Worm (Caenorhabditis elegans) whole organism, early embryonic: ENCODE data around the gene fbxa-206.

Source experiments
- F13C5.2 ChIP-seq: sonication (generic microtip); optimal IDR thresholded peaks from 2 replicates; lab custom pipeline; 2017; ENCODE audit warnings: mild to moderate bottlenecking, missing genetic modification characterization, inconsistent platforms, missing compliant biosample characterization
- aly-1 ChIP-seq: sonication (generic microtip); optimal IDR thresholded peaks from 2 replicates; lab custom pipeline; 2016; ENCODE audit warnings: missing genetic modification characterization, missing compliant biosample characterization
- ama-1 ChIP-seq: fragments of 150-350 bp; optimal IDR thresholded peaks from 2 replicates; lab custom pipeline; 2014
- ets-7 ChIP-seq: sonication (generic microtip); optimal IDR thresholded peaks from 2 replicates; lab custom pipeline; 2016; ENCODE audit warnings: missing genotype, missing genetic modification characterization, missing compliant biosample characterization
- flt-1 ChIP-seq: fragments of 200-800 bp; sonication (Bioruptor generic); IDR thresholded peaks from 2 replicates; pipeline ENCODE4 v1.3.6; 2022; ENCODE audit warnings: missing genetic modification characterization, missing compliant biosample characterization
- hmbx-1 ChIP-seq: sonication (generic microtip); optimal IDR thresholded peaks from 2 replicates; lab custom pipeline; 2016; ENCODE audit warnings: mild to moderate bottlenecking, missing genetic modification characterization, missing compliant biosample characterization
- scrt-1 ChIP-seq: fragments of 200-800 bp; sonication (Bioruptor generic); IDR thresholded peaks from 2 replicates; pipeline ENCODE4 v1.3.6; 2022; ENCODE audit warnings: missing genetic modification characterization, missing compliant biosample characterization
- tbx-11 ChIP-seq: fragments of 200-800 bp; sonication (Bioruptor generic); IDR thresholded peaks from 2 replicates; pipeline ENCODE4 v1.3.6; 2022; ENCODE audit warnings: missing genetic modification characterization, missing compliant biosample characterization
- tbx-37 ChIP-seq: fragments of 200-800 bp; sonication (Bioruptor generic); conservative IDR thresholded peaks from 2 replicates; pipeline ENCODE4 v1.3.6; 2022; ENCODE audit warnings: missing genetic modification reagents, missing genetic modification characterization, missing compliant biosample characterization

ce11 chrV:16910864-16911263, 7.4 kb downstream of the fbxa-206 start:
- TF ChIP-seq flt-1 (no peak), ama-1 (lab: Kevin White, UChicago) (no peak), tbx-11 (GFP tag; lab: Robert Waterston, UW) (no peak), ets-7 (tag; lab: Kevin White, UChicago) (no peak), F13C5.2 (tag; lab: Kevin White, UChicago) (no peak), hmbx-1 (no peak), aly-1 (tag; lab: Kevin White, UChicago) (no peak), scrt-1 (GFP tag; lab: Robert Waterston, UW) (no peak), tbx-37 (no peak)
